Worm (Caenorhabditis elegans) whole organism, L3 larva: ENCODE measurements around the gene ddx-23.

Source experiments
- aly-2 ChIP-seq: fragments of 150-350 bp; optimal IDR thresholded peaks from 2 replicates; lab custom pipeline; 2014; ENCODE audit warnings: missing biosample characterization, missing genetic modification characterization
- ama-1 ChIP-seq: fragments of 150-350 bp; optimal IDR thresholded peaks from 2 replicates; lab custom pipeline; 2018
- ceh-16 ChIP-seq: sonication (generic microtip); optimal IDR thresholded peaks from 2 replicates; lab custom pipeline; 2017; ENCODE audit warnings: missing biosample characterization, missing genetic modification characterization
- ceh-28 ChIP-seq: fragments of 150-350 bp; optimal IDR thresholded peaks from 2 replicates; lab custom pipeline; 2014; ENCODE audit warnings: missing biosample characterization, missing genetic modification reagents, missing genetic modification characterization
- ceh-82 ChIP-seq: fragments of 150-350 bp; optimal IDR thresholded peaks from 2 replicates; lab custom pipeline; 2014; ENCODE audit warnings: missing biosample characterization, missing genetic modification characterization
- ceh-9 ChIP-seq: sonication (generic microtip); optimal IDR thresholded peaks from 2 replicates; lab custom pipeline; 2018; ENCODE audit warnings: missing biosample characterization, missing genetic modification characterization
- egl-27 ChIP-seq: sonication (generic microtip); optimal IDR thresholded peaks from 4 replicates; lab custom pipeline; 2017; ENCODE audit warnings: missing biosample characterization, missing genetic modification reagents, missing genetic modification characterization
- egl-5 ChIP-seq: fragments of 150-350 bp; optimal IDR thresholded peaks from 2 replicates; lab custom pipeline; 2017; ENCODE audit warnings: missing biosample characterization, missing genetic modification reagents, missing genetic modification characterization, inconsistent platforms
- elt-2 ChIP-seq: sonication (generic microtip); optimal IDR thresholded peaks from 2 replicates; lab custom pipeline; 2016; ENCODE audit warnings: missing genetic modification reagents, mild to moderate bottlenecking, missing genetic modification characterization, missing compliant biosample characterization
- elt-3 ChIP-seq, 3 experiments: fragments of 150-350 bp in 1 of 3; sonication (generic microtip) in 2 of 3; optimal IDR thresholded peaks; 2 replicates in 2 of 3; 4 replicates in 1 of 3; lab custom pipeline; 2014 to 2017; ENCODE audit warnings: missing biosample characterization in 3 of 3, missing genetic modification characterization in 3 of 3
- eor-1 ChIP-seq, 2 experiments: fragments of 150-350 bp; optimal IDR thresholded peaks; 2 replicates each; lab custom pipeline; 2014 to 2018; ENCODE audit warnings: missing biosample characterization in 2 of 2, missing genetic modification characterization in 2 of 2
- fkh-10 ChIP-seq: sonication (generic microtip); optimal IDR thresholded peaks from 2 replicates; lab custom pipeline; 2017; ENCODE audit warnings: missing biosample characterization, missing genetic modification reagents, missing genetic modification characterization
- fkh-2 ChIP-seq: fragments of 150-350 bp; optimal IDR thresholded peaks from 2 replicates; lab custom pipeline; 2014; ENCODE audit warnings: missing biosample characterization, missing genetic modification reagents, missing genetic modification characterization
- hmg-11 ChIP-seq: sonication (generic microtip); optimal IDR thresholded peaks from 2 replicates; lab custom pipeline; 2016; ENCODE audit warnings: missing genetic modification characterization, missing compliant biosample characterization
- jun-1 ChIP-seq: fragments of 150-350 bp; optimal IDR thresholded peaks from 2 replicates; lab custom pipeline; 2014; ENCODE audit warnings: missing biosample characterization, missing genetic modification reagents, missing genetic modification characterization
- lin-15B ChIP-seq: fragments of 150-350 bp; optimal IDR thresholded peaks from 2 replicates; lab custom pipeline; 2014; ENCODE audit warnings: missing biosample characterization, missing genetic modification characterization
- lsy-12 ChIP-seq: sonication (generic microtip); optimal IDR thresholded peaks from 2 replicates; lab custom pipeline; 2016; ENCODE audit warnings: mild to moderate bottlenecking, missing genetic modification characterization, missing compliant biosample characterization
- nfya-1 ChIP-seq: sonication (generic microtip); optimal IDR thresholded peaks from 2 replicates; lab custom pipeline; 2017; ENCODE audit warnings: missing genetic modification characterization, mild to moderate bottlenecking, missing compliant biosample characterization, antibody characterized with exemption, moderate library complexity; ENCODE audit not compliant: insufficient read depth
- nhr-11 ChIP-seq: fragments of 150-350 bp; optimal IDR thresholded peaks from 2 replicates; lab custom pipeline; 2014; ENCODE audit warnings: missing biosample characterization, missing genetic modification characterization
- nhr-23 ChIP-seq: fragments of 150-350 bp; optimal IDR thresholded peaks from 2 replicates; lab custom pipeline; 2014; ENCODE audit warnings: missing biosample characterization, missing genetic modification reagents, missing genetic modification characterization
- nhr-25 ChIP-seq: sonication (generic microtip); optimal IDR thresholded peaks from 2 replicates; lab custom pipeline; 2017; ENCODE audit warnings: missing biosample characterization, missing genetic modification characterization
- nhr-43 ChIP-seq: sonication (generic microtip); optimal IDR thresholded peaks from 2 replicates; lab custom pipeline; 2016; ENCODE audit warnings: mild to moderate bottlenecking, missing genetic modification characterization, missing compliant biosample characterization; ENCODE audit not compliant: poor library complexity, severe bottlenecking
- nhr-76 ChIP-seq: fragments of 150-350 bp; sonication (generic microtip); optimal IDR thresholded peaks from 5 replicates; lab custom pipeline; 2014; ENCODE audit warnings: missing biosample characterization, missing genetic modification characterization
- nhr-77 ChIP-seq: fragments of 150-350 bp; optimal IDR thresholded peaks from 2 replicates; lab custom pipeline; 2014; ENCODE audit warnings: missing biosample characterization, missing genetic modification characterization
- pha-4 ChIP-seq: fragments of 150-350 bp; optimal IDR thresholded peaks from 2 replicates; lab custom pipeline; 2014; ENCODE audit warnings: missing biosample characterization, missing genetic modification reagents, missing genetic modification characterization
- pqm-1 ChIP-seq: fragments of 150-350 bp; optimal IDR thresholded peaks from 2 replicates; lab custom pipeline; 2017; ENCODE audit warnings: missing biosample characterization, missing genetic modification characterization, inconsistent platforms
- sea-2 ChIP-seq: fragments of 150-350 bp; sonication (generic microtip); optimal IDR thresholded peaks from 4 replicates; lab custom pipeline; 2014; ENCODE audit warnings: missing biosample characterization, missing genetic modification reagents, missing genetic modification characterization
- snpc-4 ChIP-seq: fragments of 150-350 bp; optimal IDR thresholded peaks from 2 replicates; lab custom pipeline; 2014; ENCODE audit warnings: missing biosample characterization, missing genetic modification characterization
- tbx-2 ChIP-seq: sonication (generic microtip); optimal IDR thresholded peaks from 2 replicates; lab custom pipeline; 2016; ENCODE audit warnings: mild to moderate bottlenecking, missing genetic modification characterization, missing compliant biosample characterization
- unc-39 ChIP-seq: sonication (generic microtip); optimal IDR thresholded peaks from 4 replicates; lab custom pipeline; 2017; ENCODE audit warnings: missing biosample characterization, missing genetic modification characterization
- unc-62 ChIP-seq: fragments of 150-350 bp; sonication (generic microtip); optimal IDR thresholded peaks from 4 replicates; lab custom pipeline; 2014; ENCODE audit warnings: missing biosample characterization, missing genetic modification reagents, missing genetic modification characterization
- zag-1 ChIP-seq: fragments of 150-350 bp; optimal IDR thresholded peaks from 2 replicates; lab custom pipeline; 2014; ENCODE audit warnings: missing biosample characterization, missing genetic modification characterization
- ztf-11 ChIP-seq: fragments of 150-350 bp; optimal IDR thresholded peaks from 2 replicates; lab custom pipeline; 2014; ENCODE audit warnings: missing biosample characterization, missing genetic modification characterization

ddx-23 gene

DNA sequence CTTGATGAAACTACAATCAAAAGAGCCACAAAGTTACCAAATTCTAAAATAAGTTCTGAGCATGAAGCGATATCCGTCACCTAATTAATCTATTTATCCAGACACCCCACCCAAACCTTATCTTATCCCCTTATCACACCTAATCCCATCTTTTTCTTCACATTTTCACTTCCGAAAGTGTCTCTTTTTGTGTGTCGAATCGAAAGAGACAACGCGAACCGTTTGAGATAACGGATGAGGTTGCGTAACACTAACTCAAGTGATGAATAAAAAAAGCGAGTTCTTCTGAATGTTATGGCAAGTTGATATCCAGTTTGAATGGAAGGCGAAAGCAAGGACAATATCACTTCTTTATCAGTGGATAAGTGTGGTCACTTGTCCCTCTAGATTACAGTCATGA lies 30.4 kb upstream of the ddx-23 start:
- TF ChIP-seq nhr-43 (peak; percentile 10), zag-1 (no peak), jun-1 (tag; lab: Kevin White, UChicago) (no peak), nhr-11 (tag; lab: Kevin White, UChicago) (no peak), nhr-25 (tag; lab: Kevin White, UChicago) (no peak), nhr-76 (no peak), elt-3 (tag; optimal IDR thresholded peaks at IDR 0.05; lab: Kevin White, UChicago) (peak in 1 of 3 experiments; percentile 82), hmg-11 (tag; lab: Kevin White, UChicago) (no peak), unc-39 (tag; lab: Kevin White, UChicago) (no peak), ceh-16 (tag; lab: Kevin White, UChicago) (no peak), fkh-10 (no peak)

DNA sequence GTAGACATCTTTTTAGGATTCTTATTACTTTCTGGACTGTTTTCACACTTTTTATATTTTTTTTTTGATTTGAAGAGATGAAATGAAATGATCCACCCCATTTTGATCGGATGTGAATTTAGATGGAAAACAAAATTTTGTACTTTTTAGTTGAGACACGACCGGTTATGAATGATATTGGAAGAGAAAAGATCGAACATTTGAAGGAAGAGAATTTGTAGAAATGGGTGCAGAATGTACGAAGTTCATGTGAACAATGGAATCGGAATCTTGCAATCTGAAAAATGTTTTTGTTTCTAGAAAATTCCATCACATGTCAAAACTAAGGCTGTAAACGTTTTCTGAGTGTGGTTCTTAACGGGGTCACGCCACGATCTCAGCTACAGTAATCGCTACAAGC lies 29.8 kb upstream of the ddx-23 start, which contains the start of gene F01F1.14:
F01F1.14 (minus strand) TSS at position 101 of the 400 bp plus-strand sequence.
- no peak for TF ChIP-seq fkh-2 (tag; lab: Kevin White, UChicago)
- no peak for TF ChIP-seq hmg-11 (tag; lab: Kevin White, UChicago)
- no peak for TF ChIP-seq aly-2 (tag; lab: Kevin White, UChicago)
- no peak for TF ChIP-seq sea-2 (GFP tag; lab: Kevin White, UChicago)
- TF ChIP-seq snpc-4 (tag; lab: Kevin White, UChicago) = no peak
- no peak for TF ChIP-seq unc-62 (GFP tag; lab: Kevin White, UChicago)
- TF ChIP-seq lin-15B (tag; lab: Kevin White, UChicago) = no peak
- TF ChIP-seq ceh-28 (tag; lab: Kevin White, UChicago) = no peak
- no peak for TF ChIP-seq nhr-77 (tag; lab: Kevin White, UChicago)
- no peak for TF ChIP-seq unc-39 (tag; lab: Kevin White, UChicago)
- no peak for TF ChIP-seq ceh-16 (tag; lab: Kevin White, UChicago)

DNA sequence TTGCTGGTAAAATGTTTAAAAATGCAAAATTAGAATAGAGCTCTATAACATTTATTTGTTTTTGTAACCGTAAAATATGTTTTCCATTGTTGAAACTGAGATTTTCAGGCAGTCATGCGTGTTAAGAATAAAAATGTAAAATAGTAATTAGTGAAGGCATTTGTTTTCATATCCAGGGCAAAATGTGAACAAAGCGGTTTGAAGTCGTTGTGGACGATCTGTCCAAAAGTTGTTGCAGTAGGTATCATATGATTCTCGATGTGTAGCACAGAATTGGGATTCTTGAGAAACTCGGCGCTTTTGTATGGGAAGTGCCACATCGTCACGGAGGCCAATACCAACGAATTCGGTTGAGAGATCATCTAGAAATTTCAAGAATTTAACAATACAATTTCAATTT lies 29.2 kb upstream of the ddx-23 start:
- TF ChIP-seq ama-1 (lab: Kevin White, UChicago) (peak; percentile 17), tbx-2 (tag; lab: Kevin White, UChicago) (no peak)
- TF ChIP-seq, all 47 proteins: peak for 1

DNA sequence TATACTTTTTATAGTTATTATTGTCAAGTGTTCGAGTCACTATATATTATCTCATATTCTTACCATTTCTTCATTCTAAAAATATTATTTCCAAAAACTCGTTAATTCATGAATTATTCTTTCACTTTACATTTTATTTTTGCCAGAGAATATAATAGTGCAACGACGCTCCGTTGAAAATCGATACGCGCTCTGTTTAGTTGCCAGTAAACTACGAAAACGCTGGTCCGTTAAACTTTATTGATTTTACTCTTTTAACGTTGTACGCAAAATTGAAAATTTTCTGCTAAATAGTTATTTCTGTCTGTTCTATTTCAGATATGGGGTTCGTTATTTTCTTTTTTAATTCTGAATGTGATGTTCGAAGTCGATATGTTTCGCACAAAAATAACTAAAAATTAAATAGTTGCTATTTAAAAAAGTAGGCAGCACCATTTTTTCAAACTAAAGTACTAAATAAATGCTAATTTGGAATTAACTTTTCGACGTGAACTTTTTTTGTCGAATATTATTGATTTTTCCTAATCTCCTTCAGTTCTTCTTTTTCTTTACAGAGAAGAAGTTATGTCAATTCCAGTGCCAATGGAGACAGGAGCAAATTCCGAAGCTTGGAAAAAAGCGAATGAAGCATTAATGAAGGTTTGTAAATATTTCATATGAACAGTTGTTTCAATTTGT lies 26.4 kb upstream of the ddx-23 start, which contains the start of gene hpo-10:
hpo-10 (plus strand) TSS at position 199 of the 678 bp plus-strand sequence.
- no peak for TF ChIP-seq eor-1 (tag; optimal IDR thresholded peaks at IDR 0.05; lab: Kevin White, UChicago)
- TF ChIP-seq tbx-2 (tag; lab: Kevin White, UChicago) = no peak
- no peak for TF ChIP-seq egl-5 (tag; lab: Kevin White, UChicago)
- no peak for TF ChIP-seq pqm-1 (tag; lab: Kevin White, UChicago)
- peak; percentile 24 for TF ChIP-seq nhr-23 (tag; lab: Kevin White, UChicago)
- TF ChIP-seq snpc-4 (tag; lab: Kevin White, UChicago) = peak; percentile 19
- TF ChIP-seq ztf-11 (tag; lab: Kevin White, UChicago) = no peak
- TF ChIP-seq nfya-1 (tag; lab: Kevin White, UChicago) = peak; percentile 51
- no peak for TF ChIP-seq pha-4 (tag; lab: Kevin White, UChicago)
- peak; percentile 63 for TF ChIP-seq ama-1 (lab: Kevin White, UChicago)
- TF ChIP-seq fkh-10 = no peak
- peak; percentile 52 for TF ChIP-seq ceh-28 (tag; lab: Kevin White, UChicago)
- no peak for TF ChIP-seq lsy-12
- TF ChIP-seq aly-2 (tag; lab: Kevin White, UChicago) = no peak
- TF ChIP-seq zag-1 = no peak
- TF ChIP-seq lin-15B (tag; lab: Kevin White, UChicago) = peak; percentile 23
- no peak for TF ChIP-seq ceh-82 (tag; lab: Kevin White, UChicago)
- no peak for TF ChIP-seq egl-27 (tag; lab: Kevin White, UChicago)
- no peak for TF ChIP-seq sea-2 (GFP tag; lab: Kevin White, UChicago)
- no peak for TF ChIP-seq nhr-25 (tag; lab: Kevin White, UChicago)
- TF ChIP-seq elt-2 (tag; lab: Kevin White, UChicago) = peak; percentile 20
- TF ChIP-seq ceh-16 (tag; lab: Kevin White, UChicago) = no peak

DNA sequence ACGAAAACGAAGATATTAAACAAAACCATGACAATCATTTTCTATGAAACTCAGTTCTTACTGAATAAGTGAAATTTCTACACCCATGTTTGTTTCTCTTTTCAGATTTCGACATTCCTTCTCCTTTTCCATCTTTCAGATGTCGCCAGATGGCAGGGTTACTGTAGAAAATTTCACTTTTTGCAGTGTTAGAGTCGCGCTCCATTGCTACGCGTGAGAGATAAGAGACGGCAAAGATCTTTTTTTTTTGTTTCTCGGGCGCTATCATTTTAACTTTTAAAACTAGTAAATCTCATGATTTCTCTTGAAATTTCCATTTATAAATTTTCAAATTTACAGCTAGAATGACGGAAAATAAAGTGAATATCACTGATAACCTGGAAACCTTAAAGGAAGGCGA lies 25.1 kb upstream of the ddx-23 start, which contains the start of the genes mig-21 and F01F1.2:
mig-21 (minus strand) TSS at position 166 of the 400 bp plus-strand sequence.
F01F1.2 (plus strand) TSS at position 340 of the 400 bp plus-strand sequence.
- peak; percentile 27 for TF ChIP-seq lin-15B (tag; lab: Kevin White, UChicago)
- TF ChIP-seq fkh-10 = no peak
- TF ChIP-seq pha-4 (tag; lab: Kevin White, UChicago) = peak; percentile 12
- TF ChIP-seq nfya-1 (tag; lab: Kevin White, UChicago) = peak; percentile 34
- TF ChIP-seq ceh-9 = no peak
